Worm (Caenorhabditis elegans): ENCODE data around the gene R166.3.

ce11 chrII:10529218-10529751, 9.8 kb downstream of the R166.3 start:
- TF ChIP-seq dao-5 (tag; optimal IDR thresholded peaks at IDR 0.05) (no peak), him-1 (tag; optimal IDR thresholded peaks at IDR 0.05) (no peak), W03F9.2 (tag; optimal IDR thresholded peaks at IDR 0.05) (no peak)
